Fruit fly (Drosophila melanogaster): ENCODE data around the gene CG18476.

Gene CG18476

DNA sequence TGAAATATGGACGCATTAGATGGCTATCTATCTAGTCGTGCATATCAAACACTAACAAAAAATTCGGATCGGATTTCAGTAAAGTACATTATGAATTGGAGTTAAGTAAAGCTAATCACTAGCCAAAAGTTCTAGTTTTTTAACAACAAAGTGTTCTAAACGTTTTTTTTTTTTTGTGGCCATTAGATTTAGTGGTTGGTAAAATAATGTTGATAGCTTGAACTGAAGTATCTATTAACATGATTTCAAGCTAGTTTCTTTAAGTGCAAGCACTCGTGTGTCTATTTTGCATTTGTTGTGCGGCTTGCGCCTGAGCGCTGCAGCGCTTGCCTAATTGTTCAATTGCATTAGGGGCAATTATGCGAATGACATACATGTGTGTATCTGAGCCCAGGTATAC lies 15.3 kb downstream of the CG18476 start (continued):
- TF ChIP-seq Kr (GFP tag; optimal IDR thresholded peaks at IDR 0.05) (no peak), gsb-n (tag; optimal IDR thresholded peaks at IDR 0.05) (no peak), Antp (GFP tag; optimal IDR thresholded peaks at IDR 0.05) (no peak), CG12769 (tag; optimal IDR thresholded peaks at IDR 0.05) (no peak), CG9215 (GFP tag; IDR thresholded peaks at IDR 0.05) (no peak), CG7357 (GFP tag; IDR thresholded peaks at IDR 0.05) (no peak), CG3838 (GFP tag; optimal IDR thresholded peaks at IDR 0.05) (no peak), vfl (GFP tag; optimal IDR thresholded peaks at IDR 0.05) (no peak), HLHmδ (GFP tag; optimal IDR thresholded peaks at IDR 0.05) (no peak), da (GFP tag; optimal IDR thresholded peaks at IDR 0.05) (no peak), CG5953 (GFP tag; IDR thresholded peaks at IDR 0.05) (0 out of 2 replicates have a peak, but pooled peaks have one; percentile 51), maf-S (GFP tag; optimal IDR thresholded peaks at IDR 0.05) (no peak), Ptx1 (GFP tag; IDR thresholded peaks at IDR 0.05) (no peak), CG3163 (GFP tag; optimal IDR thresholded peaks at IDR 0.05) (no peak), dpn (GFP tag; optimal IDR thresholded peaks at IDR 0.05) (no peak), Deaf1 (tag; optimal IDR thresholded peaks at IDR 0.05) (no peak), Camta (GFP tag; optimal IDR thresholded peaks at IDR 0.05) (no peak), gcm (GFP tag; optimal IDR thresholded peaks at IDR 0.05) (no peak), tin (GFP tag; optimal IDR thresholded peaks at IDR 0.05) (no peak), grau (tag; optimal IDR thresholded peaks at IDR 0.05) (no peak), phol (tag; optimal IDR thresholded peaks at IDR 0.05) (peak; percentile 11), ase (GFP tag; IDR thresholded peaks at IDR 0.05) (no peak), Atf-2 (GFP tag; optimal IDR thresholded peaks at IDR 0.05) (no peak), ken (GFP tag; IDR thresholded peaks at IDR 0.05) (no peak), CG13123 (GFP tag; optimal IDR thresholded peaks at IDR 0.05) (no peak), stc (GFP tag; IDR thresholded peaks at IDR 0.05) (no peak), Oli (tag; optimal IDR thresholded peaks at IDR 0.05) (peak; percentile 12), en (GFP tag; optimal IDR thresholded peaks at IDR 0.05) (no peak), Meics (GFP tag; optimal IDR thresholded peaks at IDR 0.05) (no peak), mld (GFP tag; IDR thresholded peaks at IDR 0.05; ENCODE audit: partially characterized antibody) (no peak), CG16813 (GFP tag; IDR thresholded peaks at IDR 0.05; ENCODE audit: partially characterized antibody) (no peak), CG2678 (tag; optimal IDR thresholded peaks at IDR 0.05) (peak; percentile 9), CG1792 (GFP tag; optimal IDR thresholded peaks at IDR 0.05) (no peak), CG8290 (GFP tag; optimal IDR thresholded peaks at IDR 0.05) (no peak), CG8290 (tag; optimal IDR thresholded peaks at IDR 0.05) (no peak), CG17359 (tag; optimal IDR thresholded peaks at IDR 0.05) (peak; percentile 34), CG14667 (GFP tag; IDR thresholded peaks at IDR 0.05) (no peak), CG8924 (tag; optimal IDR thresholded peaks at IDR 0.05) (no peak), sd (tag; optimal IDR thresholded peaks at IDR 0.05) (no peak), row (GFP tag; IDR thresholded peaks at IDR 0.05) (0 out of 3 replicates have a peak, but pooled peaks have one; percentile 14), zen (tag; optimal IDR thresholded peaks at IDR 0.05) (no peak), prd (optimal IDR thresholded peaks at IDR 0.05) (no peak), prd (GFP tag; IDR thresholded peaks at IDR 0.05) (no peak), CG14710 (tag; optimal IDR thresholded peaks at IDR 0.05) (no peak), zen2 (GFP tag; IDR thresholded peaks at IDR 0.05; ENCODE audit: partially characterized antibody) (no peak), CG6689 (GFP tag; IDR thresholded peaks at IDR 0.05) (0 out of 2 replicates have a peak, but pooled peaks have one; percentile 13), trh (GFP tag; optimal IDR thresholded peaks at IDR 0.05) (no peak), CoRest (tag; optimal IDR thresholded peaks at IDR 0.05) (peak; percentile 3), CG13296 (GFP tag; optimal IDR thresholded peaks at IDR 0.05) (no peak), CG5245 (GFP tag; optimal IDR thresholded peaks at IDR 0.05) (no peak), grn (GFP tag; optimal IDR thresholded peaks at IDR 0.05) (peak; percentile 4), bsh (GFP tag; optimal IDR thresholded peaks at IDR 0.05) (peak in 1 of 2 experiments; percentile 9)
